Worm (Caenorhabditis elegans): ENCODE results near the gene F09E5.16.

ce11 chrII:5328912-5329311 is 36.6 kb downstream of the F09E5.16 start:
- no peak for TF ChIP-seq W03F9.2 (tag; optimal IDR thresholded peaks at IDR 0.05)
- TF ChIP-seq him-1 (tag; optimal IDR thresholded peaks at IDR 0.05): no peak

Data from whole organism, L4/young adult.